Worm (Caenorhabditis elegans) whole organism, young adult: ENCODE data around the gene F54F2.9.
A peak's percentile ranks its signal among the peaks of the same experiment; 100 is the strongest.

Experiments used
- B0035.1 ChIP-seq: sonication (generic microtip); optimal IDR thresholded peaks from 2 replicates; lab custom pipeline; 2016; ENCODE audit warnings: missing genetic modification characterization, mild to moderate bottlenecking, missing compliant biosample characterization, missing genotype, missing genetic modification reagents
- F49E8.2 ChIP-seq: sonication (generic microtip); optimal IDR thresholded peaks from 3 replicates; lab custom pipeline; 2017; ENCODE audit warnings: missing genetic modification characterization, mild to moderate bottlenecking, missing compliant biosample characterization, antibody characterized with exemption, moderate library complexity; ENCODE audit not compliant: insufficient read depth
- ama-1 ChIP-seq, 3 experiments: fragments of 150-350 bp in 1 of 3; sonication (generic microtip) in 2 of 3; optimal IDR thresholded peaks; 2 replicates each; lab custom pipeline; 2014 to 2018; ENCODE audit warnings: missing biosample characterization in 2 of 3, missing genetic modification characterization in 2 of 3, missing genetic modification reagents in 2 of 3
- unc-130 ChIP-seq: sonication (generic microtip); optimal IDR thresholded peaks from 2 replicates; lab custom pipeline; 2016; ENCODE audit warnings: missing genetic modification reagents, missing genetic modification characterization, missing compliant biosample characterization
- unc-62 ChIP-seq: fragments of 150-350 bp; optimal IDR thresholded peaks from 2 replicates; lab custom pipeline; 2014; ENCODE audit warnings: missing biosample characterization, missing genetic modification reagents, missing genetic modification characterization

DNA sequence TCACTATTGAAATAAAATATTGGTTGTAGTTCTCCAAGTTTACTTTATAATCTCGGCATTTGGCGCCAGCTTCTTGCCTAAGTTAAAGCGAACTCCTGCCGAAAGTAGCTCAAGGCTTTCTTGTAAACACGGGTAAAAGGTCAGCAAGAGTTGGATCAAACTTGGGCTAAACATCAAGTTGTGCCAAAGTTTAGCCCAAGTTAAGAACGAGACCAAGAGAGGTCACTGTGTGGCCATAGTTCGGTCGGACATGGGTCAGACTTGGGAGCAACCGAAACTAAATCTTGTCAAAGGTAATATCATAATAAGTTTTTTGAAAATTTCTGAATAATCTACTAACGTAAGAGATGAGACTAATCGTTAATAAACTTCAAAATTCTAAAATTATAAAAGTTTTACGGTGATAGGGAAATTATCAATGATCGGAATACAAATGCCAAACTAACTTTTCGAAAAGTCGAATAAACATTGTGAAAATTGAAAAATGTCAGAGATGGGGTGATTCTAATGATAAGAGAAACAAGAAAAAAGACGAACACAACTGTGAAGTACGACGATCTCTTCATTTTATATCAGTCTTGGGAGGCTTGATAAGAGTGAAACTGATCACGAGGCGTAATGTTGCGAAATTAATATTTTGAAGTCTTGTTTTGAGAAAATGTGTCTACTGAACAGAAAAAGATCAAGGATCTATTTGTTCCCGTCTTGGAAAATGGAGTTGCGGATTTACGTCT lies 41.1 kb upstream of the F54F2.9 start:
- no peak for TF ChIP-seq B0035.1 (tag; lab: Kevin White, UChicago)
- no peak for TF ChIP-seq ama-1 (optimal IDR thresholded peaks at IDR 0.05; lab: Kevin White, UChicago)
- TF ChIP-seq ama-1 (GFP tag; optimal IDR thresholded peaks at IDR 0.05; lab: Kevin White, UChicago) = no peak
- TF ChIP-seq unc-130 (GFP tag; lab: Kevin White, UChicago) = no peak
- TF ChIP-seq unc-62 (GFP tag; lab: Kevin White, UChicago) = peak; percentile 31
- TF ChIP-seq F49E8.2 (tag; lab: Kevin White, UChicago) = no peak
